Worm (Caenorhabditis elegans) whole organism, young adult: Measurements from ENCODE around the gene F16B3.3.

Experiments
- B0019.2 ChIP-seq: fragments of 200-800 bp; sonication (Bioruptor generic); conservative IDR thresholded peaks from 2 replicates; pipeline ENCODE4 v1.3.6; 2022; ENCODE audit warnings: missing genetic modification reagents, missing genetic modification characterization, missing compliant biosample characterization
- B0035.1 ChIP-seq: sonication (generic microtip); optimal IDR thresholded peaks from 2 replicates; lab custom pipeline; 2016; ENCODE audit warnings: missing genetic modification characterization, mild to moderate bottlenecking, missing compliant biosample characterization, missing genotype, missing genetic modification reagents
- C06A6.2 ChIP-seq: fragments of 200-800 bp; sonication (Bioruptor generic); conservative IDR thresholded peaks from 2 replicates; pipeline ENCODE4 v1.3.6; 2022; ENCODE audit warnings: missing genetic modification characterization, missing compliant biosample characterization
- F37B4.10 ChIP-seq: fragments of 200-800 bp; sonication (Bioruptor generic); IDR thresholded peaks from 2 replicates; pipeline ENCODE4 v1.3.6; 2022; ENCODE audit warnings: missing genetic modification characterization, missing compliant biosample characterization
- T26A5.8 ChIP-seq: sonication (generic microtip); optimal IDR thresholded peaks from 2 replicates; lab custom pipeline; 2016; ENCODE audit warnings: missing genetic modification characterization, missing compliant biosample characterization
- Y56A3A.18 ChIP-seq: fragments of 200-800 bp; sonication (Bioruptor generic); IDR thresholded peaks from 2 replicates; pipeline ENCODE4 v1.3.6; 2022; ENCODE audit warnings: missing genetic modification reagents, missing genetic modification characterization, missing compliant biosample characterization
- Y95B8A.8 ChIP-seq: fragments of 200-800 bp; sonication (Bioruptor generic); IDR thresholded peaks from 2 replicates; pipeline ENCODE4 v1.3.6; 2022; ENCODE audit warnings: missing genetic modification reagents, missing genetic modification characterization, missing compliant biosample characterization
- ama-1 ChIP-seq, 3 experiments: fragments of 150-350 bp in 1 of 3; sonication (generic microtip) in 2 of 3; optimal IDR thresholded peaks; 2 replicates each; lab custom pipeline; 2014 to 2018; ENCODE audit warnings: missing biosample characterization in 2 of 3, missing genetic modification characterization in 2 of 3, missing genetic modification reagents in 2 of 3
- aptf-3 ChIP-seq: fragments of 200-800 bp; sonication (Bioruptor generic); IDR thresholded peaks from 2 replicates; pipeline ENCODE4 v1.3.6; 2022; ENCODE audit warnings: missing genetic modification characterization, missing compliant biosample characterization
- athp-1 ChIP-seq: sonication (generic microtip); optimal IDR thresholded peaks from 2 replicates; lab custom pipeline; 2017; ENCODE audit warnings: mild to moderate bottlenecking, missing genetic modification characterization, missing compliant biosample characterization
- cebp-1 ChIP-seq, 2 experiments: fragments of 200-800 bp in 1 of 2; sonication (Bioruptor generic) in 1 of 2; sonication (generic microtip) in 1 of 2; IDR thresholded peaks in 1 of 2; optimal IDR thresholded peaks in 1 of 2; 2 replicates each; pipeline versions ENCODE4 v1.3.6 to Lab custom; 2017 to 2022; ENCODE audit warnings: missing compliant biosample characterization in 2 of 2, missing genetic modification characterization in 2 of 2, mild to moderate bottlenecking in 1 of 2, missing genetic modification reagents in 1 of 2, moderate library complexity in 1 of 2
- ceh-100 ChIP-seq: fragments of 200-800 bp; sonication (Bioruptor generic); IDR thresholded peaks from 2 replicates; pipeline ENCODE4 v1.3.6; 2022; ENCODE audit warnings: missing genetic modification reagents, missing genetic modification characterization, missing compliant biosample characterization
- ceh-27 ChIP-seq: fragments of 200-800 bp; sonication (Bioruptor generic); optimal IDR thresholded peaks from 2 replicates; lab custom pipeline; 2018; ENCODE audit warnings: mild to moderate bottlenecking, missing genetic modification characterization, moderate library complexity, missing compliant biosample characterization
- ceh-40 ChIP-seq: fragments of 200-800 bp; sonication (Bioruptor generic); IDR thresholded peaks from 2 replicates; pipeline ENCODE4 v1.3.6; 2022; ENCODE audit warnings: missing genetic modification characterization, missing compliant biosample characterization
- ceh-79 ChIP-seq: sonication (generic microtip); optimal IDR thresholded peaks from 2 replicates; lab custom pipeline; 2017; ENCODE audit warnings: mild to moderate bottlenecking, missing genetic modification characterization, missing compliant biosample characterization
- lin-35 ChIP-seq, 3 experiments: fragments of 150-350 bp in 2 of 3; sonication (generic microtip) in 1 of 3; optimal IDR thresholded peaks; 2 replicates each; lab custom pipeline; 2014 to 2018; ENCODE audit warnings: missing biosample characterization in 3 of 3, missing genetic modification characterization in 3 of 3, missing genetic modification reagents in 3 of 3
- lir-1 ChIP-seq: fragments of 200-800 bp; sonication (Bioruptor generic); conservative IDR thresholded peaks from 2 replicates; pipeline ENCODE4 v1.3.6; 2022; ENCODE audit warnings: missing genetic modification reagents, missing genetic modification characterization, missing compliant biosample characterization
- lsl-1 ChIP-seq: fragments of 200-800 bp; sonication (Bioruptor generic); optimal IDR thresholded peaks from 2 replicates; lab custom pipeline; 2018; ENCODE audit warnings: mild to moderate bottlenecking, missing genetic modification characterization, moderate library complexity, missing compliant biosample characterization
- madf-8 ChIP-seq: fragments of 200-800 bp; sonication (Bioruptor generic); conservative IDR thresholded peaks from 2 replicates; pipeline ENCODE4 v1.3.6; 2022; ENCODE audit warnings: missing genetic modification reagents, missing genetic modification characterization, missing compliant biosample characterization
- nhr-120 ChIP-seq: fragments of 200-800 bp; sonication (Bioruptor generic); IDR thresholded peaks from 2 replicates; pipeline ENCODE4 v1.3.6; 2022; ENCODE audit warnings: missing genetic modification characterization, missing compliant biosample characterization
- nhr-179 ChIP-seq: sonication (generic microtip); optimal IDR thresholded peaks from 2 replicates; lab custom pipeline; 2016; ENCODE audit warnings: mild to moderate bottlenecking, missing genetic modification characterization, missing compliant biosample characterization
- nhr-27 ChIP-seq: fragments of 200-800 bp; sonication (Bioruptor generic); optimal IDR thresholded peaks from 2 replicates; lab custom pipeline; 2018; ENCODE audit warnings: mild to moderate bottlenecking, missing genetic modification characterization, moderate library complexity, missing compliant biosample characterization
- pbrm-1 ChIP-seq: fragments of 200-800 bp; sonication (Bioruptor generic); IDR thresholded peaks from 2 replicates; pipeline ENCODE4 v1.3.6; 2022; ENCODE audit warnings: missing genetic modification reagents, missing genetic modification characterization, missing compliant biosample characterization
- pha-4 ChIP-seq: fragments of 150-350 bp; sonication (generic microtip); optimal IDR thresholded peaks from 2 replicates; lab custom pipeline; 2014; ENCODE audit warnings: missing biosample characterization, missing genetic modification reagents, missing genetic modification characterization
- rpc-1 ChIP-seq, 2 experiments: fragments of 150-350 bp in 1 of 2; sonication (generic microtip) in 1 of 2; optimal IDR thresholded peaks; 2 replicates each; lab custom pipeline; 2014 to 2018; ENCODE audit warnings: missing biosample characterization in 1 of 2, missing genetic modification characterization in 1 of 2, missing genetic modification reagents in 1 of 2, missing genotype in 1 of 2
- sea-2 ChIP-seq: fragments of 200-800 bp; sonication (Bioruptor generic); IDR thresholded peaks from 2 replicates; pipeline ENCODE4 v1.3.6; 2022; ENCODE audit warnings: missing genetic modification characterization, missing compliant biosample characterization
- snpc-3.4 ChIP-seq: sonication (generic microtip); optimal IDR thresholded peaks from 2 replicates; lab custom pipeline; 2017; ENCODE audit warnings: missing genetic modification characterization, mild to moderate bottlenecking, missing compliant biosample characterization, antibody characterized with exemption, moderate library complexity, missing genotype, missing genetic modification reagents
- somi-1 ChIP-seq: fragments of 200-800 bp; sonication (Bioruptor generic); optimal IDR thresholded peaks from 2 replicates; lab custom pipeline; 2018; ENCODE audit warnings: mild to moderate bottlenecking, missing genetic modification characterization, missing compliant biosample characterization
- tbp1 ChIP-seq: fragments of 200-800 bp; sonication (Bioruptor generic); optimal IDR thresholded peaks from 2 replicates; lab custom pipeline; 2018; ENCODE audit warnings: mild to moderate bottlenecking, missing genetic modification characterization, missing compliant biosample characterization
- xnd-1 ChIP-seq: sonication (generic microtip); optimal IDR thresholded peaks from 2 replicates; lab custom pipeline; 2016; ENCODE audit warnings: missing genotype, missing genetic modification reagents, missing genetic modification characterization, missing compliant biosample characterization
- ztf-22 ChIP-seq: fragments of 200-800 bp; sonication (Bioruptor generic); optimal IDR thresholded peaks from 2 replicates; lab custom pipeline; 2018; ENCODE audit warnings: mild to moderate bottlenecking, missing genetic modification characterization, moderate library complexity, missing compliant biosample characterization
- ztf-3 ChIP-seq: fragments of 200-800 bp; sonication (Bioruptor generic); optimal IDR thresholded peaks from 2 replicates; lab custom pipeline; 2018; ENCODE audit warnings: mild to moderate bottlenecking, missing genetic modification characterization, missing compliant biosample characterization

Gene F16B3.3

ce11 chrV:1349802-1350201, 32.1 kb upstream of the F16B3.3 start:
- TF ChIP-seq ztf-3 (GFP tag; lab: Kevin White, UChicago) (no peak), tbp1 (GFP tag; lab: Kevin White, UChicago) (no peak)

- no peak for TF ChIP-seq C06A6.2 (GFP tag; lab: Robert Waterston, UW)
- no peak for TF ChIP-seq ceh-100 (GFP tag; lab: Robert Waterston, UW)
- TF ChIP-seq ama-1 (optimal IDR thresholded peaks at IDR 0.05; lab: Kevin White, UChicago) = no peak
- no peak for TF ChIP-seq ama-1 (GFP tag; optimal IDR thresholded peaks at IDR 0.05; lab: Kevin White, UChicago)
- no peak for TF ChIP-seq ceh-79
- TF ChIP-seq somi-1 (GFP tag; lab: Kevin White, UChicago) = no peak
- TF ChIP-seq ceh-40 (GFP tag; lab: Robert Waterston, UW) = no peak
- TF ChIP-seq nhr-179 (tag; lab: Kevin White, UChicago) = no peak
- no peak for TF ChIP-seq nhr-27 (tag; lab: Kevin White, UChicago)
- no peak for TF ChIP-seq T26A5.8 (tag; lab: Kevin White, UChicago)
- TF ChIP-seq ztf-22 (GFP tag; lab: Kevin White, UChicago) = no peak
- TF ChIP-seq Y95B8A.8 (GFP tag; lab: Robert Waterston, UW) = no peak
- TF ChIP-seq xnd-1 = no peak
- no peak for TF ChIP-seq ceh-27 (GFP tag; lab: Kevin White, UChicago)
- TF ChIP-seq aptf-3 (GFP tag; lab: Robert Waterston, UW) = no peak
- no peak for TF ChIP-seq B0035.1 (tag; lab: Kevin White, UChicago)
- TF ChIP-seq pbrm-1 (GFP tag; lab: Robert Waterston, UW) = no peak
- TF ChIP-seq nhr-120 (GFP tag; lab: Robert Waterston, UW) = no peak
- no peak for TF ChIP-seq lir-1
- no peak for TF ChIP-seq lin-35 (GFP tag; optimal IDR thresholded peaks at IDR 0.05; lab: Kevin White, UChicago)
- no peak for TF ChIP-seq rpc-1 (optimal IDR thresholded peaks at IDR 0.05; lab: Kevin White, UChicago)
- no peak for TF ChIP-seq rpc-1 (tag; optimal IDR thresholded peaks at IDR 0.05; lab: Kevin White, UChicago)
These were observed 25.0 kb upstream of the F16B3.3 start for ce11 chrV:1342712-1343111.

ce11 chrV:1341276-1342050, 23.7 kb upstream of the F16B3.3 start:
- TF ChIP-seq snpc-3.4 (tag; lab: Kevin White, UChicago) (no peak), nhr-179 (tag; lab: Kevin White, UChicago) (no peak), ceh-100 (GFP tag; lab: Robert Waterston, UW) (no peak), F37B4.10 (GFP tag; lab: Robert Waterston, UW) (no peak), cebp-1 (GFP tag; IDR thresholded peaks at IDR 0.05; lab: Robert Waterston, UW) (no peak), cebp-1 (tag; optimal IDR thresholded peaks at IDR 0.05; lab: Kevin White, UChicago) (no peak), ceh-79 (no peak), rpc-1 (optimal IDR thresholded peaks at IDR 0.05; lab: Kevin White, UChicago) (no peak), rpc-1 (tag; optimal IDR thresholded peaks at IDR 0.05; lab: Kevin White, UChicago) (no peak), lsl-1 (GFP tag; lab: Kevin White, UChicago) (no peak), pha-4 (tag; lab: Kevin White, UChicago) (no peak), athp-1 (no peak), B0019.2 (GFP tag; lab: Robert Waterston, UW) (no peak), nhr-27 (tag; lab: Kevin White, UChicago) (no peak), madf-8 (no peak), Y56A3A.18 (GFP tag; lab: Robert Waterston, UW) (no peak), sea-2 (GFP tag; lab: Robert Waterston, UW) (no peak)
